Worm (Caenorhabditis elegans) whole organism, L1 larva: ENCODE results near the gene spv-1.

ENCODE experiments used
- efl-3 ChIP-seq: fragments of 200-800 bp; sonication (Bioruptor generic); optimal IDR thresholded peaks from 2 replicates; lab custom pipeline; 2018; ENCODE audit warnings: mild to moderate bottlenecking, missing genetic modification characterization, missing compliant biosample characterization
- elt-3 ChIP-seq, 6 experiments: fragments of 150-350 bp in 1 of 6; sonication (generic microtip); optimal IDR thresholded peaks; 2 replicates each; lab custom pipeline; 2017 to 2018; ENCODE audit warnings: missing biosample characterization in 6 of 6, missing genetic modification characterization in 6 of 6, inconsistent platforms in 1 of 6
- nhr-19 ChIP-seq: fragments of 200-800 bp; sonication (Bioruptor generic); conservative IDR thresholded peaks from 2 replicates; pipeline ENCODE4 v1.3.6; 2022; ENCODE audit warnings: missing genetic modification characterization, missing compliant biosample characterization
- nhr-84 ChIP-seq: sonication (generic microtip); optimal IDR thresholded peaks from 2 replicates; lab custom pipeline; 2017; ENCODE audit warnings: missing biosample characterization, missing genetic modification characterization
- pag-3 ChIP-seq: sonication (generic microtip); optimal IDR thresholded peaks from 2 replicates; lab custom pipeline; 2017; ENCODE audit warnings: missing genetic modification characterization, mild to moderate bottlenecking, missing compliant biosample characterization, antibody characterized with exemption, borderline replicate concordance; ENCODE audit not compliant: insufficient read depth
- rnt-1 ChIP-seq: sonication (generic microtip); optimal IDR thresholded peaks from 2 replicates; lab custom pipeline; 2016; ENCODE audit warnings: mild to moderate bottlenecking, missing genetic modification characterization, moderate library complexity, missing compliant biosample characterization
- skn-1 ChIP-seq: fragments of 150-350 bp; optimal IDR thresholded peaks from 2 replicates; lab custom pipeline; 2014; ENCODE audit warnings: missing biosample characterization, missing genetic modification characterization

DNA sequence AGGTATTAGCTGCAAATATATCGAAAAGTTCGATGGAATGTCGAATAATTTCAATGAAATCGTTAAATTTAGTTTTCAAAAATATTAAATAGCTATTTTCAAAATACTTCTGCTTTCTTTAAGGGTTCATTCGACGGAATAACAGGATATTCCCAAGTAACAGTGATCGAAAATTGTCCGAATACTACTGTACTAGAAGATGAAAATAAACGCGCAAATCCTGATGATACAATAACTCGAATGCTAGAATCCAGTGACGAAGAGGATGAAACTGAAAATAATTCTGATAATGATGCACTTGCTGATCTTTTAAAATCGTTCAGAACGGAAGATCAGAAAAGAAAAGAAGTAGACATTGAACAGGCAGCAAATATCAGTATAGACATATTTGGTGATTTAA lies 27.7 kb downstream of the spv-1 start:
- TF ChIP-seq pag-3 (tag; lab: Kevin White, UChicago) (no peak), rnt-1 (tag; lab: Kevin White, UChicago) (no peak), elt-3 (tag; optimal IDR thresholded peaks at IDR 0.05; lab: Kevin White, UChicago) (no peak), skn-1 (tag; lab: Kevin White, UChicago) (no peak), nhr-84 (tag; lab: Kevin White, UChicago) (no peak), efl-3 (no peak), nhr-19 (GFP tag; lab: Robert Waterston, UW) (no peak)
